Worm (Caenorhabditis elegans) whole organism, L4 larva: ENCODE results near the gene Y62E10A.24.

ENCODE experiments used
- F26F4.8 ChIP-seq: fragments of 200-800 bp; sonication (Bioruptor generic); conservative IDR thresholded peaks from 2 replicates; pipeline ENCODE4 v1.3.6; 2022; ENCODE audit warnings: missing genetic modification characterization, missing compliant biosample characterization
- F37D6.2 ChIP-seq: sonication (generic microtip); optimal IDR thresholded peaks from 2 replicates; lab custom pipeline; 2016; ENCODE audit warnings: mild to moderate bottlenecking, missing genetic modification characterization, missing compliant biosample characterization
- F49E8.2 ChIP-seq: sonication (generic microtip); optimal IDR thresholded peaks from 2 replicates; lab custom pipeline; 2016; ENCODE audit warnings: missing compliant biosample characterization, mild to moderate bottlenecking, missing genetic modification characterization, borderline replicate concordance
- R02D3.7 ChIP-seq: fragments of 150-350 bp; sonication (generic microtip); optimal IDR thresholded peaks from 3 replicates; lab custom pipeline; 2014; ENCODE audit warnings: missing biosample characterization, missing genetic modification characterization
- T20F7.1 ChIP-seq: fragments of 200-800 bp; sonication (Bioruptor generic); optimal IDR thresholded peaks from 2 replicates; lab custom pipeline; 2018; ENCODE audit warnings: mild to moderate bottlenecking, missing genetic modification characterization, missing compliant biosample characterization
- Y48G9A.11 ChIP-seq: fragments of 200-800 bp; sonication (Bioruptor generic); IDR thresholded peaks from 2 replicates; pipeline ENCODE4 v1.3.6; 2022; ENCODE audit warnings: missing genetic modification reagents, missing genetic modification characterization, missing compliant biosample characterization
- Y5F2A.4 ChIP-seq: fragments of 200-800 bp; sonication (Bioruptor generic); optimal IDR thresholded peaks from 2 replicates; lab custom pipeline; 2018; ENCODE audit warnings: mild to moderate bottlenecking, missing genetic modification characterization, missing compliant biosample characterization
- aly-2 ChIP-seq: sonication (generic microtip); optimal IDR thresholded peaks from 2 replicates; lab custom pipeline; 2018; ENCODE audit warnings: missing biosample characterization, missing genetic modification characterization
- ceh-28 ChIP-seq: fragments of 150-350 bp; optimal IDR thresholded peaks from 2 replicates; lab custom pipeline; 2014; ENCODE audit warnings: missing biosample characterization, missing genetic modification reagents, missing genetic modification characterization
- cey-2 ChIP-seq: sonication (generic microtip); optimal IDR thresholded peaks from 3 replicates; lab custom pipeline; 2017; ENCODE audit warnings: missing genetic modification characterization, mild to moderate bottlenecking, missing compliant biosample characterization, antibody characterized with exemption, borderline replicate concordance; ENCODE audit not compliant: insufficient read depth
- daf-19 ChIP-seq: fragments of 200-800 bp; sonication (Bioruptor generic); conservative IDR thresholded peaks from 2 replicates; pipeline ENCODE4 v1.3.6; 2022; ENCODE audit warnings: missing genetic modification characterization, missing compliant biosample characterization
- dmd-9 ChIP-seq: fragments of 200-800 bp; sonication (Bioruptor generic); IDR thresholded peaks from 2 replicates; pipeline ENCODE4 v1.3.6; 2022; ENCODE audit warnings: missing genetic modification reagents, missing genetic modification characterization, missing compliant biosample characterization
- dpl-1 ChIP-seq: fragments of 150-350 bp; optimal IDR thresholded peaks from 2 replicates; lab custom pipeline; 2014; ENCODE audit warnings: missing biosample characterization, missing genetic modification reagents, missing genetic modification characterization
- duxl-1 ChIP-seq: sonication (generic microtip); optimal IDR thresholded peaks from 2 replicates; lab custom pipeline; 2016; ENCODE audit warnings: mild to moderate bottlenecking, missing genetic modification characterization, moderate library complexity, missing compliant biosample characterization; ENCODE audit not compliant: poor library complexity
- fos-1 ChIP-seq: fragments of 150-350 bp; optimal IDR thresholded peaks from 2 replicates; lab custom pipeline; 2014; ENCODE audit warnings: missing biosample characterization, missing genetic modification characterization
- gei-8 ChIP-seq: fragments of 200-800 bp; sonication (Bioruptor generic); optimal IDR thresholded peaks from 2 replicates; lab custom pipeline; 2018; ENCODE audit warnings: mild to moderate bottlenecking, missing genetic modification characterization, missing compliant biosample characterization
- hlh-30 ChIP-seq: sonication (generic microtip); optimal IDR thresholded peaks from 2 replicates; lab custom pipeline; 2017; ENCODE audit warnings: antibody characterized with exemption, mild to moderate bottlenecking, missing genetic modification characterization, missing compliant biosample characterization; ENCODE audit not compliant: insufficient read depth
- hmg-1.1 ChIP-seq: fragments of 200-800 bp; sonication (Bioruptor generic); IDR thresholded peaks from 2 replicates; pipeline ENCODE4 v1.3.6; 2022; ENCODE audit warnings: missing genetic modification reagents, missing genetic modification characterization, missing compliant biosample characterization
- lim-7 ChIP-seq: fragments of 200-800 bp; sonication (Bioruptor generic); IDR thresholded peaks from 2 replicates; pipeline ENCODE4 v1.3.6; 2022; ENCODE audit warnings: missing genetic modification characterization, missing compliant biosample characterization
- lin-15B ChIP-seq: fragments of 150-350 bp; sonication (generic microtip); optimal IDR thresholded peaks from 3 replicates; lab custom pipeline; 2014; ENCODE audit warnings: missing biosample characterization, missing genetic modification characterization
- lin-38 ChIP-seq: fragments of 200-800 bp; sonication (Bioruptor generic); IDR thresholded peaks from 2 replicates; pipeline ENCODE4 v1.3.6; 2022; ENCODE audit warnings: missing genetic modification reagents, missing genetic modification characterization, missing compliant biosample characterization
- lsy-2 ChIP-seq, 2 experiments: fragments of 150-350 bp in 1 of 2; sonication (generic microtip) in 1 of 2; optimal IDR thresholded peaks; 2 replicates each; lab custom pipeline; 2014 to 2017; ENCODE audit warnings: missing biosample characterization in 2 of 2, missing genetic modification characterization in 2 of 2
- madf-9 ChIP-seq: fragments of 200-800 bp; sonication (Bioruptor generic); conservative IDR thresholded peaks from 2 replicates; pipeline ENCODE4 v1.3.6; 2022; ENCODE audit warnings: missing genetic modification reagents, missing genetic modification characterization, missing compliant biosample characterization
- mep-1 ChIP-seq: fragments of 150-350 bp; sonication (generic microtip); optimal IDR thresholded peaks from 3 replicates; lab custom pipeline; 2014; ENCODE audit warnings: missing biosample characterization, missing genetic modification characterization
- mes-2 ChIP-seq: sonication (generic microtip); optimal IDR thresholded peaks from 2 replicates; lab custom pipeline; 2016; ENCODE audit warnings: missing genotype, mild to moderate bottlenecking, missing genetic modification characterization, missing compliant biosample characterization; ENCODE audit not compliant: poor library complexity, severe bottlenecking
- mxl-2 ChIP-seq: fragments of 200-800 bp; sonication (Bioruptor generic); conservative IDR thresholded peaks from 2 replicates; pipeline ENCODE4 v1.3.6; 2022; ENCODE audit warnings: missing genetic modification reagents, missing genetic modification characterization, missing compliant biosample characterization
- mxl-3 ChIP-seq: fragments of 200-800 bp; sonication (Bioruptor generic); optimal IDR thresholded peaks from 2 replicates; lab custom pipeline; 2018; ENCODE audit warnings: mild to moderate bottlenecking, missing genetic modification characterization, missing compliant biosample characterization
- nhr-102 ChIP-seq: sonication (generic microtip); optimal IDR thresholded peaks from 2 replicates; lab custom pipeline; 2016; ENCODE audit warnings: mild to moderate bottlenecking, missing genetic modification characterization, moderate library complexity, missing compliant biosample characterization
- nhr-11 ChIP-seq: fragments of 150-350 bp; optimal IDR thresholded peaks from 2 replicates; lab custom pipeline; 2014; ENCODE audit warnings: missing biosample characterization, missing genetic modification characterization
- nhr-28 ChIP-seq: fragments of 150-350 bp; optimal IDR thresholded peaks from 2 replicates; lab custom pipeline; 2014; ENCODE audit warnings: missing biosample characterization, missing genetic modification characterization
- nhr-41 ChIP-seq: fragments of 200-800 bp; sonication (Bioruptor generic); IDR thresholded peaks from 2 replicates; pipeline ENCODE4 v1.3.6; 2022; ENCODE audit warnings: missing genetic modification reagents, missing genetic modification characterization, missing compliant biosample characterization
- nhr-42 ChIP-seq: fragments of 200-800 bp; sonication (Bioruptor generic); IDR thresholded peaks from 2 replicates; pipeline ENCODE4 v1.3.6; 2022; ENCODE audit warnings: missing genetic modification characterization, missing compliant biosample characterization
- nhr-6 ChIP-seq: fragments of 150-350 bp; optimal IDR thresholded peaks from 2 replicates; lab custom pipeline; 2014; ENCODE audit warnings: missing biosample characterization, missing genetic modification characterization
- nhr-77 ChIP-seq: fragments of 150-350 bp; optimal IDR thresholded peaks from 2 replicates; lab custom pipeline; 2014; ENCODE audit warnings: missing biosample characterization, missing genetic modification characterization
- pha-4 ChIP-seq, 2 experiments: fragments of 150-350 bp in 1 of 2; fragments of 200-800 bp in 1 of 2; sonication (Bioruptor generic) in 1 of 2; IDR thresholded peaks in 1 of 2; optimal IDR thresholded peaks in 1 of 2; 2 replicates each; pipeline versions ENCODE4 v1.3.6 to Lab custom; 2014 to 2022; ENCODE audit warnings: missing genetic modification characterization in 2 of 2, missing genetic modification reagents in 2 of 2, missing biosample characterization in 1 of 2, missing compliant biosample characterization in 1 of 2
- pqm-1 ChIP-seq: sonication (generic microtip); optimal IDR thresholded peaks from 2 replicates; lab custom pipeline; 2017; ENCODE audit warnings: missing biosample characterization, missing genetic modification characterization
- rbr-2 ChIP-seq: sonication (generic microtip); optimal IDR thresholded peaks from 2 replicates; lab custom pipeline; 2016; ENCODE audit warnings: missing genotype, missing genetic modification characterization, missing compliant biosample characterization
- sdz-12 ChIP-seq: fragments of 200-800 bp; sonication (Bioruptor generic); optimal IDR thresholded peaks from 2 replicates; lab custom pipeline; 2018; ENCODE audit warnings: mild to moderate bottlenecking, missing genetic modification characterization, missing compliant biosample characterization
- skn-1 ChIP-seq: fragments of 150-350 bp; optimal IDR thresholded peaks from 2 replicates; lab custom pipeline; 2014; ENCODE audit warnings: missing biosample characterization, missing genetic modification characterization
- snpc-1.2 ChIP-seq: fragments of 200-800 bp; sonication (Bioruptor generic); IDR thresholded peaks from 2 replicates; pipeline ENCODE4 v1.3.6; 2022; ENCODE audit warnings: missing genetic modification reagents, missing genetic modification characterization, missing compliant biosample characterization
- spr-1 ChIP-seq: sonication (generic microtip); optimal IDR thresholded peaks from 2 replicates; lab custom pipeline; 2016; ENCODE audit warnings: mild to moderate bottlenecking, missing genetic modification characterization, missing compliant biosample characterization
- spr-3 ChIP-seq: fragments of 200-800 bp; sonication (Bioruptor generic); optimal IDR thresholded peaks from 2 replicates; lab custom pipeline; 2018; ENCODE audit warnings: mild to moderate bottlenecking, missing genetic modification characterization, missing compliant biosample characterization
- unc-130 ChIP-seq: sonication (generic microtip); optimal IDR thresholded peaks from 2 replicates; lab custom pipeline; 2016; ENCODE audit warnings: missing genetic modification reagents, missing genetic modification characterization, missing compliant biosample characterization
- unc-39 ChIP-seq: sonication (generic microtip); optimal IDR thresholded peaks from 2 replicates; lab custom pipeline; 2017; ENCODE audit warnings: missing biosample characterization, missing genetic modification characterization
- unc-62 ChIP-seq, 3 experiments: fragments of 150-350 bp in 1 of 3; sonication (generic microtip); optimal IDR thresholded peaks in 2 of 3; peaks in 1 of 3; 1 replicate in 1 of 3; 2 replicates in 2 of 3; lab custom pipeline; 2014 to 2017; ENCODE audit warnings: missing biosample characterization in 3 of 3, missing genetic modification characterization in 3 of 3, missing genetic modification reagents in 3 of 3, missing genotype in 1 of 3
- zfp-2 ChIP-seq: sonication (generic microtip); optimal IDR thresholded peaks from 2 replicates; lab custom pipeline; 2016; ENCODE audit warnings: mild to moderate bottlenecking, missing genetic modification characterization, missing compliant biosample characterization
- zip-2 ChIP-seq: fragments of 150-350 bp; optimal IDR thresholded peaks from 2 replicates; lab custom pipeline; 2014; ENCODE audit warnings: missing biosample characterization, missing genetic modification characterization
- ztf-7 ChIP-seq: fragments of 150-350 bp; optimal IDR thresholded peaks from 2 replicates; lab custom pipeline; 2014; ENCODE audit warnings: missing biosample characterization, missing genetic modification characterization

The Y62E10A.24 gene

DNA sequence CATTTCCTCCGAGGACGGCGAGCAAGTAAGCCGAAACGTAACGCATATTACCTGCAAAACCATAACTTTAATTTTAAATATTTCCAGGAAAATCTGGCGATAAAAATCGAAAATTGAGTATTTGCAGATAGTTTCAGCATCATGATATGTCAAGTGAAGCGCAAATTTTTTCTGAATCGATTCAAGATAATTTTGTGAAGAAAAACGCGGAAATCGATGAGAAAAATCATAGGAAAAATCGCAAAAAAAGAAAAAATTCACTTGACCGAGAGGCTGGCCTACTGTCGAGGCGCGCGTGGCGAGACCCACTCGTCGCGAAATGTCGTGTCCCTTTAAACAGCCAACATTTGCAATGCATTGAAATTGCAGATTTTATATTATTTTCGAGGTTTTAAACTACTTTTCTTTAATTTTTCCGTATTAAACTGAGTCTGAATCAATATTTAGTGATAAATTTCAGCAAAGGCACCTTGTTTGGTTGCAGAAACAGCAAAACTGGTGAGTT, at the start of gene Y62E10A.24, which contains the start of the genes rla-2 and popl-7:
Gene Y62E10A.24, plus strand, starts transcription at position 476 of the 505 bp plus-strand sequence.
Gene rla-2, minus strand, starts transcription at position 51 of the 505 bp plus-strand sequence.
Gene popl-7, plus strand, starts transcription at position 455 of the 505 bp plus-strand sequence.
- TF ChIP-seq mep-1 (tag; lab: Kevin White, UChicago) (peak; percentile 3), lin-38 (GFP tag; lab: Robert Waterston, UW) (peak; percentile 39; the same call in 1 of the 2 replicates), hlh-30 (tag; lab: Kevin White, UChicago) (peak; percentile 28), spr-1 (tag; lab: Kevin White, UChicago) (no peak), dpl-1 (peak; percentile 44), mes-2 (peak; percentile 58), lsy-2 (tag; optimal IDR thresholded peaks at IDR 0.05; lab: Kevin White, UChicago) (peak in 1 of 2 experiments; percentile 75), F37D6.2 (no peak), nhr-77 (tag; lab: Kevin White, UChicago) (peak; percentile 16), unc-62 (GFP tag; optimal IDR thresholded peaks at IDR 0.05 in 1 of 2; lab: Kevin White, UChicago) (no peak), unc-62 (tag; optimal IDR thresholded peaks at IDR 0.05; lab: Kevin White, UChicago) (no peak), ztf-7 (tag; lab: Kevin White, UChicago) (peak; percentile 40)

DNA sequence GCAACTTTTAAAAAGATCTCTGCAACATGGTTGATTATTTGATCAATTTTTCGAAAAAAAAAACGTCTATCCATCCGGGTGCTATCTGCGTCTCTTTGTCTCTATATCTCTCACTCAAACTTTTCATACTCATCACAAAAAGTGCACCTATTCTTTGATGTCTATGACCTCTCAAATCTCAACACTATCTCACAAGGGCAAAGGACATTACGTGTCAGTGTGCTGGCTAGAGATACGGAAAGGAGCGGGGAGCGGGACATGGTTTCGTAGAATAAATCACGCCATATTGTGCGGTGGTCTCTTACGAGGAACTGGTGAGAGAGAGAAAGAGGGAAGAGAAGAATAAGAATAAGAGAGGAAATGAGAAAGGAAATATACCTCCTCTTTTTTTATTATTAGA, 48.1 kb upstream of the Y62E10A.24 start:
- TF ChIP-seq mxl-3 (GFP tag; lab: Kevin White, UChicago) (peak; percentile 59), T20F7.1 (GFP tag; lab: Kevin White, UChicago) (peak; percentile 65), pha-4 (GFP tag; IDR thresholded peaks at IDR 0.05; lab: Robert Waterston, UW) (0 out of 2 replicates have a peak, but pooled peaks have one; percentile 35), pha-4 (tag; optimal IDR thresholded peaks at IDR 0.05; lab: Kevin White, UChicago) (no peak), hmg-1.1 (GFP tag; lab: Robert Waterston, UW) (peak; percentile 49; the same call in 1 of the 2 replicates), madf-9 (GFP tag; lab: Robert Waterston, UW) (no peak), fos-1 (tag; lab: Kevin White, UChicago) (no peak), zip-2 (tag; lab: Kevin White, UChicago) (no peak), gei-8 (GFP tag; lab: Kevin White, UChicago) (no peak), ceh-28 (no peak), lin-15B (tag; lab: Kevin White, UChicago) (no peak), Y48G9A.11 (no peak), mxl-2 (no peak), cey-2 (tag; lab: Kevin White, UChicago) (no peak), F49E8.2 (tag; lab: Kevin White, UChicago) (no peak), rbr-2 (tag; lab: Kevin White, UChicago) (peak; percentile 60), nhr-41 (GFP tag; lab: Robert Waterston, UW) (0 out of 2 replicates have a peak, but pooled peaks have one; percentile 11), daf-19 (GFP tag; lab: Robert Waterston, UW) (no peak), snpc-1.2 (no peak), dmd-9 (no peak), duxl-1 (tag; lab: Kevin White, UChicago) (no peak), zfp-2 (tag; lab: Kevin White, UChicago) (no peak), unc-39 (no peak), lin-38 (GFP tag; lab: Robert Waterston, UW) (peak; percentile 47), nhr-42 (GFP tag; lab: Robert Waterston, UW) (no peak), spr-3 (GFP tag; lab: Kevin White, UChicago) (no peak), aly-2 (tag; lab: Kevin White, UChicago) (no peak), unc-130 (GFP tag; lab: Kevin White, UChicago) (no peak), pqm-1 (tag; lab: Kevin White, UChicago) (peak; percentile 22), Y5F2A.4 (GFP tag; lab: Kevin White, UChicago) (no peak), nhr-28 (tag; lab: Kevin White, UChicago) (peak; percentile 94), R02D3.7 (tag; lab: Kevin White, UChicago) (no peak), nhr-102 (tag; lab: Kevin White, UChicago) (peak; percentile 82), sdz-12 (GFP tag; lab: Kevin White, UChicago) (no peak), nhr-11 (tag; lab: Kevin White, UChicago) (peak; percentile 86), ztf-7 (tag; lab: Kevin White, UChicago) (peak; percentile 82), lim-7 (GFP tag; lab: Robert Waterston, UW) (no peak), nhr-6 (peak; percentile 88), skn-1 (no peak), F26F4.8 (GFP tag; lab: Robert Waterston, UW) (no peak)
